Worm (Caenorhabditis elegans): ENCODE results near the gene ceh-31.
A peak's percentile ranks its signal among the peaks of the same experiment; 100 is the strongest.

ceh-31 gene

ce11 chrX:3094304-3094703, 24.1 kb upstream of the ceh-31 start, which contains the start of gene wrt-2:
TSS of gene wrt-2 (minus strand) at chrX:3094349.
- TF ChIP-seq egl-27 (tag; optimal IDR thresholded peaks at IDR 0.05): no peak
- no peak for TF ChIP-seq R02D3.7 (tag; optimal IDR thresholded peaks at IDR 0.05)
- TF ChIP-seq sem-4 (tag; optimal IDR thresholded peaks at IDR 0.05): no peak
- no peak for TF ChIP-seq alr-1 (tag; optimal IDR thresholded peaks at IDR 0.05)
- no peak for TF ChIP-seq nhr-129 (tag; optimal IDR thresholded peaks at IDR 0.05)
- TF ChIP-seq nhr-25 (tag; optimal IDR thresholded peaks at IDR 0.05): no peak
- TF ChIP-seq F13H6.1 (tag; optimal IDR thresholded peaks at IDR 0.05): no peak
- no peak for TF ChIP-seq peb-1 (tag; optimal IDR thresholded peaks at IDR 0.05)
- no peak for TF ChIP-seq lin-13 (GFP tag; optimal IDR thresholded peaks at IDR 0.05)

DNA sequence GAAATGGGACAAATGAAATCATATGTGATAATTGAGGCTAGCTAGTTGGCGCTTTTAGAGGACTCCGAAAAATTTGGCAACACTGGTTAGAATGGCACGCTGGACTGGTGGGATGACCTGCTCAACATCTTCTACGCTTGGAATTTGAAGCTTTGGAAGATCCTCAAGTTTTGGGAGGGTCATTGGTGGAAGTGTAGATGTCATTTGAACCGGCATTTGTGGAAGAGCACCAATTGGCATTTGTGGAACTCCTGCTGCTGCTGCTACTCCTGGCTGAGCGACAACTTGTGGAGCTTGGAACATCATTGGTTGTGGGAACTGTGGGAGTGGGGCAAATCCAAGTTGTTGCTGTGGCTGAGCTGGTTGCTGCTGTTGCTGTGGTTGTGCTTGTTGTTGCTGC, 22.2 kb upstream of the ceh-31 start:
- TF ChIP-seq lin-13 (GFP tag; optimal IDR thresholded peaks at IDR 0.05): no peak
- TF ChIP-seq nhr-129 (tag; optimal IDR thresholded peaks at IDR 0.05): peak; percentile 33

DNA sequence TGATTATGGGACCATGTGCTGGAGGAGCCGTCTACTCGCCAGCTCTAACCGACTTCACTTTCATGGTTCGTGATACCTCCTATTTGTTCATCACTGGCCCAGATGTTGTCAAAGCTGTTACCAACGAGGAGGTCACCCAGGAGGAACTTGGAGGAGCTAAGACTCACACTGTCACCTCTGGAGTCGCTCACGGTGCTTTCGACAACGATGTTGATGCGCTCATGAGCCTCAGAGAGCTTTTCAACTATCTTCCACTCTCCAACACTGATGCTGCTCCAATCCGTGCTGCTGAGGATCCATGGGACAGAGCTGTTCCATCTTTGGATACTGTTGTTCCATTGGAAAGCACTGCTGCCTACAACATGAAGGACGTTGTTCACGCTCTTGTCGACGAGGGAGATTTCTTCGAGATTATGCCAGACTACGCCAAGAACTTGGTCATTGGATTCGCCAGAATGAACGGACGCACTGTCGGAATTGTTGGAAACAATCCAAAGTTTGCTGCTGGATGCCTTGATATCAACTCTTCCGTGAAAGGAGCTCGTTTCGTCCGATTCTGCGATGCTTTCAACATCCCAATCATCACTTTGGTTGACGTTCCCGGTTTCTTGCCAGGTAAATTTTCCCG, 21.0 kb upstream of the ceh-31 start:
- TF ChIP-seq dmd-4 (tag; optimal IDR thresholded peaks at IDR 0.05): no peak
- TF ChIP-seq nhr-129 (tag; optimal IDR thresholded peaks at IDR 0.05): peak; percentile 13

- no peak for TF ChIP-seq alr-1 (tag; optimal IDR thresholded peaks at IDR 0.05)
- TF ChIP-seq egl-27 (tag; optimal IDR thresholded peaks at IDR 0.05): no peak
- no peak for TF ChIP-seq unc-55 (GFP tag; optimal IDR thresholded peaks at IDR 0.05)
- TF ChIP-seq lin-11 (tag; optimal IDR thresholded peaks at IDR 0.05): peak; percentile 22
- TF ChIP-seq nhr-12 (tag; optimal IDR thresholded peaks at IDR 0.05): no peak
- TF ChIP-seq peb-1 (tag; optimal IDR thresholded peaks at IDR 0.05): no peak
- TF ChIP-seq nhr-11 (tag; optimal IDR thresholded peaks at IDR 0.05): no peak
- TF ChIP-seq C34F6.9 (tag; optimal IDR thresholded peaks at IDR 0.05): peak; percentile 72
- no peak for TF ChIP-seq skn-1 (tag; optimal IDR thresholded peaks at IDR 0.05)
- TF ChIP-seq nhr-23 (tag; optimal IDR thresholded peaks at IDR 0.05): no peak
- no peak for TF ChIP-seq dmd-4 (tag; optimal IDR thresholded peaks at IDR 0.05)
- no peak for TF ChIP-seq ceh-82 (tag; optimal IDR thresholded peaks at IDR 0.05)
- no peak for TF ChIP-seq nhr-77 (tag; optimal IDR thresholded peaks at IDR 0.05)
- TF ChIP-seq elt-3 (tag; optimal IDR thresholded peaks at IDR 0.05): no peak
- no peak for TF ChIP-seq lin-13 (GFP tag; optimal IDR thresholded peaks at IDR 0.05)
- peak; percentile 86 for TF ChIP-seq fos-1 (tag; optimal IDR thresholded peaks at IDR 0.05)
- TF ChIP-seq ceh-16 (tag; optimal IDR thresholded peaks at IDR 0.05): no peak
- TF ChIP-seq nhr-21 (tag; optimal IDR thresholded peaks at IDR 0.05): peak; percentile 12
- TF ChIP-seq aly-2 (tag; optimal IDR thresholded peaks at IDR 0.05): no peak
- TF ChIP-seq F13H6.1 (tag; optimal IDR thresholded peaks at IDR 0.05): peak; percentile 59
- no peak for TF ChIP-seq unc-62 (GFP tag; optimal IDR thresholded peaks at IDR 0.05)
- TF ChIP-seq Y55F3AM.14 (GFP tag; optimal IDR thresholded peaks at IDR 0.05): no peak
- no peak for TF ChIP-seq nhr-237 (tag; optimal IDR thresholded peaks at IDR 0.05)
- TF ChIP-seq elt-1 (tag; optimal IDR thresholded peaks at IDR 0.05): no peak
- peak; percentile 11 for TF ChIP-seq crh-2 (tag; optimal IDR thresholded peaks at IDR 0.05)
- no peak for TF ChIP-seq ztf-1 (GFP tag; conservative IDR thresholded peaks at IDR 0.05)
- TF ChIP-seq R02D3.7 (tag; optimal IDR thresholded peaks at IDR 0.05): no peak
- TF ChIP-seq mab-5 (tag; optimal IDR thresholded peaks at IDR 0.05): no peak
- TF ChIP-seq lin-39 (tag; optimal IDR thresholded peaks at IDR 0.05): no peak
- no peak for TF ChIP-seq sem-4 (tag; optimal IDR thresholded peaks at IDR 0.05)
- peak; percentile 63 for TF ChIP-seq blmp-1 (tag; optimal IDR thresholded peaks at IDR 0.05; ENCODE audit: insufficient read depth)
- TF ChIP-seq nhr-10 (tag; optimal IDR thresholded peaks at IDR 0.05): no peak
- no peak for TF ChIP-seq ztf-11 (tag; optimal IDR thresholded peaks at IDR 0.05)
- peak in 1 of 2 experiments; percentile 56 for TF ChIP-seq lsy-2 (tag; optimal IDR thresholded peaks at IDR 0.05)
- TF ChIP-seq ztf-4 (tag; optimal IDR thresholded peaks at IDR 0.05): peak; percentile 21
- no peak for TF ChIP-seq snpc-4 (tag; optimal IDR thresholded peaks at IDR 0.05)
- TF ChIP-seq ZK546.5 (tag; optimal IDR thresholded peaks at IDR 0.05): no peak
- TF ChIP-seq nhr-129 (tag; optimal IDR thresholded peaks at IDR 0.05): peak; percentile 78
- peak; percentile 48 for TF ChIP-seq sma-3 (GFP tag; optimal IDR thresholded peaks at IDR 0.05)
- peak; percentile 10 for TF ChIP-seq zag-1 (tag; optimal IDR thresholded peaks at IDR 0.05)
- TF ChIP-seq mbf-1 (tag; optimal IDR thresholded peaks at IDR 0.05): no peak
- peak; percentile 18 for TF ChIP-seq sma-9 (GFP tag; optimal IDR thresholded peaks at IDR 0.05)
- TF ChIP-seq sma-9 (tag; optimal IDR thresholded peaks at IDR 0.05): no peak
- peak; percentile 23 for TF ChIP-seq gmeb-1 (tag; optimal IDR thresholded peaks at IDR 0.05)
- TF ChIP-seq unc-39 (tag; optimal IDR thresholded peaks at IDR 0.05): no peak
- TF ChIP-seq nhr-6 (tag; optimal IDR thresholded peaks at IDR 0.05): no peak
These were observed 19.7 kb upstream of the ceh-31 start for ce11 chrX:3089894-3090414.

Measured in whole organism, L2 larva.